Worm (Caenorhabditis elegans): Measurements from ENCODE around the gene xnd-1.

- no peak for TF ChIP-seq him-1 (tag; optimal IDR thresholded peaks at IDR 0.05)
- no peak for TF ChIP-seq W03F9.2 (tag; optimal IDR thresholded peaks at IDR 0.05)
- no peak for TF ChIP-seq dao-5 (tag; optimal IDR thresholded peaks at IDR 0.05)
Measured at ce11 chrIII:5614648-5615047, 10.4 kb downstream of the xnd-1 start, which contains the start of gene basl-1.
